Worm (Caenorhabditis elegans): ENCODE measurements around the gene F31F4.1.

Gene F31F4.1

ce11 chrV:683858-684257 is at the start of gene F31F4.1:
Gene F31F4.1, plus strand, starts transcription at chrV:684060.
- TF ChIP-seq tbx-37 (GFP tag; conservative IDR thresholded peaks at IDR 0.05) (no peak), hmg-4 (GFP tag; optimal IDR thresholded peaks at IDR 0.05) (no peak), ceh-13 (GFP tag; optimal IDR thresholded peaks at IDR 0.05) (no peak), B0310.2 (tag; optimal IDR thresholded peaks at IDR 0.05) (no peak), aly-1 (tag; optimal IDR thresholded peaks at IDR 0.05) (no peak), pes-1 (GFP tag; IDR thresholded peaks at IDR 0.05) (no peak), tra-4 (tag; optimal IDR thresholded peaks at IDR 0.05) (no peak), sea-1 (GFP tag; conservative IDR thresholded peaks at IDR 0.05) (no peak), tbx-11 (GFP tag; IDR thresholded peaks at IDR 0.05) (no peak), ets-7 (tag; optimal IDR thresholded peaks at IDR 0.05) (no peak), F13C5.2 (tag; optimal IDR thresholded peaks at IDR 0.05) (no peak), hmbx-1 (tag; optimal IDR thresholded peaks at IDR 0.05) (no peak), hnd-1 (tag; optimal IDR thresholded peaks at IDR 0.05) (no peak), ceh-36 (tag; optimal IDR thresholded peaks at IDR 0.05) (no peak), flt-1 (GFP tag; IDR thresholded peaks at IDR 0.05) (no peak), scrt-1 (GFP tag; IDR thresholded peaks at IDR 0.05) (no peak)

ce11 chrV:634855-635254 is 49.0 kb upstream of the F31F4.1 start, which contains the start of gene F48G7.10:
Gene F48G7.10, minus strand, starts transcription at chrV:634955.
- TF ChIP-seq ets-7 (tag; optimal IDR thresholded peaks at IDR 0.05): no peak
- no peak for TF ChIP-seq hnd-1 (tag; optimal IDR thresholded peaks at IDR 0.05)
- TF ChIP-seq B0310.2 (tag; optimal IDR thresholded peaks at IDR 0.05): no peak
- TF ChIP-seq tbx-11 (GFP tag; IDR thresholded peaks at IDR 0.05): no peak
- TF ChIP-seq pes-1 (GFP tag; IDR thresholded peaks at IDR 0.05): no peak
- no peak for TF ChIP-seq hmbx-1 (tag; optimal IDR thresholded peaks at IDR 0.05)
- no peak for TF ChIP-seq scrt-1 (GFP tag; IDR thresholded peaks at IDR 0.05)
- no peak for TF ChIP-seq F13C5.2 (tag; optimal IDR thresholded peaks at IDR 0.05)
- no peak for TF ChIP-seq aly-1 (tag; optimal IDR thresholded peaks at IDR 0.05)
- TF ChIP-seq ceh-13 (GFP tag; optimal IDR thresholded peaks at IDR 0.05): no peak
- no peak for TF ChIP-seq ceh-36 (tag; optimal IDR thresholded peaks at IDR 0.05)
- TF ChIP-seq tra-4 (tag; optimal IDR thresholded peaks at IDR 0.05): no peak
- TF ChIP-seq tbx-37 (GFP tag; conservative IDR thresholded peaks at IDR 0.05): no peak
- no peak for TF ChIP-seq sea-1 (GFP tag; conservative IDR thresholded peaks at IDR 0.05)
- TF ChIP-seq ama-1 (optimal IDR thresholded peaks at IDR 0.05): no peak
- TF ChIP-seq flt-1 (GFP tag; IDR thresholded peaks at IDR 0.05): no peak
- no peak for TF ChIP-seq hmg-4 (GFP tag; optimal IDR thresholded peaks at IDR 0.05)

- TF ChIP-seq hmbx-1 (tag; optimal IDR thresholded peaks at IDR 0.05) (no peak), flt-1 (GFP tag; IDR thresholded peaks at IDR 0.05) (no peak)
These were observed 48.2 kb upstream of the F31F4.1 start for ce11 chrV:635630-636029.

- TF ChIP-seq tbx-11 (GFP tag; IDR thresholded peaks at IDR 0.05) (no peak), aly-1 (tag; optimal IDR thresholded peaks at IDR 0.05) (no peak), F13C5.2 (tag; optimal IDR thresholded peaks at IDR 0.05) (no peak), flt-1 (GFP tag; IDR thresholded peaks at IDR 0.05) (no peak), pes-1 (GFP tag; IDR thresholded peaks at IDR 0.05) (no peak)
These were observed 47.6 kb upstream of the F31F4.1 start, which contains the start of gene pals-31 for ce11 chrV:636281-636680. Gene pals-31, plus strand, starts transcription at chrV:636581.

- no peak for TF ChIP-seq ceh-36 (tag; optimal IDR thresholded peaks at IDR 0.05)
- no peak for TF ChIP-seq pes-1 (GFP tag; IDR thresholded peaks at IDR 0.05)
- no peak for TF ChIP-seq ets-7 (tag; optimal IDR thresholded peaks at IDR 0.05)
- TF ChIP-seq hnd-1 (tag; optimal IDR thresholded peaks at IDR 0.05): no peak
- no peak for TF ChIP-seq tbx-37 (GFP tag; conservative IDR thresholded peaks at IDR 0.05)
- TF ChIP-seq flt-1 (GFP tag; IDR thresholded peaks at IDR 0.05): no peak
- TF ChIP-seq hmbx-1 (tag; optimal IDR thresholded peaks at IDR 0.05): no peak
- TF ChIP-seq scrt-1 (GFP tag; IDR thresholded peaks at IDR 0.05): no peak
- no peak for TF ChIP-seq ama-1 (optimal IDR thresholded peaks at IDR 0.05)
- TF ChIP-seq hmg-4 (GFP tag; optimal IDR thresholded peaks at IDR 0.05): no peak
- TF ChIP-seq aly-1 (tag; optimal IDR thresholded peaks at IDR 0.05): no peak
- no peak for TF ChIP-seq tra-4 (tag; optimal IDR thresholded peaks at IDR 0.05)
- no peak for TF ChIP-seq B0310.2 (tag; optimal IDR thresholded peaks at IDR 0.05)
- no peak for TF ChIP-seq tbx-11 (GFP tag; IDR thresholded peaks at IDR 0.05)
- no peak for TF ChIP-seq ceh-13 (GFP tag; optimal IDR thresholded peaks at IDR 0.05)
- no peak for TF ChIP-seq F13C5.2 (tag; optimal IDR thresholded peaks at IDR 0.05)
- no peak for TF ChIP-seq sea-1 (GFP tag; conservative IDR thresholded peaks at IDR 0.05)
These were observed 45.5 kb upstream of the F31F4.1 start, which contains the start of gene srj-37 for ce11 chrV:638328-638727. Gene srj-37, plus strand, starts transcription at chrV:638628.

ce11 chrV:642750-643149 is 41.1 kb upstream of the F31F4.1 start, which contains the start of gene nhr-190:
Gene nhr-190, minus strand, starts transcription at chrV:642924.
- TF ChIP-seq ets-7 (tag; optimal IDR thresholded peaks at IDR 0.05): no peak
- TF ChIP-seq tra-4 (tag; optimal IDR thresholded peaks at IDR 0.05): no peak
- TF ChIP-seq tbx-37 (GFP tag; conservative IDR thresholded peaks at IDR 0.05): no peak
- TF ChIP-seq ceh-13 (GFP tag; optimal IDR thresholded peaks at IDR 0.05): no peak
- TF ChIP-seq flt-1 (GFP tag; IDR thresholded peaks at IDR 0.05): no peak
- TF ChIP-seq B0310.2 (tag; optimal IDR thresholded peaks at IDR 0.05): no peak

- TF ChIP-seq tbx-37 (GFP tag; conservative IDR thresholded peaks at IDR 0.05) (no peak), ceh-13 (GFP tag; optimal IDR thresholded peaks at IDR 0.05) (no peak), tbx-11 (GFP tag; IDR thresholded peaks at IDR 0.05) (no peak), tra-4 (tag; optimal IDR thresholded peaks at IDR 0.05) (no peak), ceh-36 (tag; optimal IDR thresholded peaks at IDR 0.05) (no peak), hnd-1 (tag; optimal IDR thresholded peaks at IDR 0.05) (no peak), aly-1 (tag; optimal IDR thresholded peaks at IDR 0.05) (no peak), pes-1 (GFP tag; IDR thresholded peaks at IDR 0.05) (no peak), ama-1 (optimal IDR thresholded peaks at IDR 0.05) (no peak), hmg-4 (GFP tag; optimal IDR thresholded peaks at IDR 0.05) (no peak), flt-1 (GFP tag; IDR thresholded peaks at IDR 0.05) (no peak)
These were observed 37.7 kb upstream of the F31F4.1 start, which contains the start of gene F48G7.12 for ce11 chrV:646129-646528. Gene F48G7.12, minus strand, starts transcription at chrV:646229.

- no peak for TF ChIP-seq tbx-11 (GFP tag; IDR thresholded peaks at IDR 0.05)
- TF ChIP-seq pes-1 (GFP tag; IDR thresholded peaks at IDR 0.05): no peak
- TF ChIP-seq ama-1 (optimal IDR thresholded peaks at IDR 0.05): no peak
- TF ChIP-seq hmg-4 (GFP tag; optimal IDR thresholded peaks at IDR 0.05): no peak
- no peak for TF ChIP-seq sea-1 (GFP tag; conservative IDR thresholded peaks at IDR 0.05)
These were observed 37.0 kb upstream of the F31F4.1 start, which contains the start of gene ugt-42 for ce11 chrV:646888-647287. Gene ugt-42, plus strand, starts transcription at chrV:647188.
